Worm (Caenorhabditis elegans) whole organism, L1 larva: ENCODE data around the gene M176.10.

Experiments used
- lin-39 ChIP-seq: fragments of 150-350 bp; optimal IDR thresholded peaks from 2 replicates; lab custom pipeline; 2014; ENCODE audit warnings: missing biosample characterization, missing genetic modification reagents, missing genetic modification characterization
- nhr-11 ChIP-seq: fragments of 150-350 bp; optimal IDR thresholded peaks from 2 replicates; lab custom pipeline; 2014; ENCODE audit warnings: missing biosample characterization, missing genetic modification characterization

ce11 chrII:9411497-9411896, 14.5 kb downstream of the M176.10 start, which contains the start of gene M176.9:
- TF ChIP-seq nhr-11 (tag; lab: Kevin White, UChicago): no peak
- no peak for TF ChIP-seq lin-39 (tag; lab: Kevin White, UChicago)
